Worm (Caenorhabditis elegans) whole organism, L4 larva: ENCODE measurements around the gene Y102A11A.1.

Experiments
- F37D6.2 ChIP-seq: sonication (generic microtip); optimal IDR thresholded peaks from 2 replicates; lab custom pipeline; 2016; ENCODE audit warnings: mild to moderate bottlenecking, missing genetic modification characterization, missing compliant biosample characterization
- F49E8.2 ChIP-seq: sonication (generic microtip); optimal IDR thresholded peaks from 2 replicates; lab custom pipeline; 2016; ENCODE audit warnings: missing compliant biosample characterization, mild to moderate bottlenecking, missing genetic modification characterization, borderline replicate concordance
- R02D3.7 ChIP-seq: fragments of 150-350 bp; sonication (generic microtip); optimal IDR thresholded peaks from 3 replicates; lab custom pipeline; 2014; ENCODE audit warnings: missing biosample characterization, missing genetic modification characterization
- Y48G9A.11 ChIP-seq: fragments of 200-800 bp; sonication (Bioruptor generic); IDR thresholded peaks from 2 replicates; pipeline ENCODE4 v1.3.6; 2022; ENCODE audit warnings: missing genetic modification reagents, missing genetic modification characterization, missing compliant biosample characterization
- Y5F2A.4 ChIP-seq: fragments of 200-800 bp; sonication (Bioruptor generic); optimal IDR thresholded peaks from 2 replicates; lab custom pipeline; 2018; ENCODE audit warnings: mild to moderate bottlenecking, missing genetic modification characterization, missing compliant biosample characterization
- ZK337.2 ChIP-seq: fragments of 200-800 bp; sonication (Bioruptor generic); IDR thresholded peaks from 2 replicates; pipeline ENCODE4 v1.3.6; 2022; ENCODE audit warnings: missing genetic modification reagents, missing genetic modification characterization, missing compliant biosample characterization
- aha-1 ChIP-seq: fragments of 150-350 bp; peaks from one replicate; lab custom pipeline; 2014; ENCODE audit warnings: missing biosample characterization, missing genetic modification characterization
- aly-2 ChIP-seq: sonication (generic microtip); optimal IDR thresholded peaks from 2 replicates; lab custom pipeline; 2018; ENCODE audit warnings: missing biosample characterization, missing genetic modification characterization
- arid-1 ChIP-seq: fragments of 200-800 bp; sonication (Bioruptor generic); conservative IDR thresholded peaks from 2 replicates; pipeline ENCODE4 v1.3.6; 2022; ENCODE audit warnings: missing genetic modification reagents, missing genetic modification characterization, missing compliant biosample characterization
- ceh-20 ChIP-seq: fragments of 200-800 bp; sonication (Bioruptor generic); IDR thresholded peaks from 2 replicates; pipeline ENCODE4 v1.3.6; 2022; ENCODE audit warnings: missing genetic modification reagents, missing genetic modification characterization, missing compliant biosample characterization
- ceh-32 ChIP-seq: sonication (generic microtip); optimal IDR thresholded peaks from 2 replicates; lab custom pipeline; 2016; ENCODE audit warnings: mild to moderate bottlenecking, missing genetic modification characterization, missing compliant biosample characterization; ENCODE audit not compliant: poor library complexity
- daf-16 ChIP-seq, 3 experiments: sonication (generic microtip); optimal IDR thresholded peaks; 2 replicates each; lab custom pipeline; 2016 to 2017; ENCODE audit warnings: missing genetic modification characterization in 3 of 3, missing genetic modification reagents in 3 of 3, mild to moderate bottlenecking in 2 of 3, missing compliant biosample characterization in 2 of 3, missing biosample characterization in 1 of 3, moderate library complexity in 1 of 3
- dmd-6 ChIP-seq: fragments of 200-800 bp; sonication (Bioruptor generic); IDR thresholded peaks from 2 replicates; pipeline ENCODE4 v1.3.6; 2022; ENCODE audit warnings: missing genetic modification reagents, missing genetic modification characterization, missing compliant biosample characterization
- dmd-9 ChIP-seq: fragments of 200-800 bp; sonication (Bioruptor generic); IDR thresholded peaks from 2 replicates; pipeline ENCODE4 v1.3.6; 2022; ENCODE audit warnings: missing genetic modification reagents, missing genetic modification characterization, missing compliant biosample characterization
- dpl-1 ChIP-seq: fragments of 150-350 bp; optimal IDR thresholded peaks from 2 replicates; lab custom pipeline; 2014; ENCODE audit warnings: missing biosample characterization, missing genetic modification reagents, missing genetic modification characterization
- egl-27 ChIP-seq: sonication (generic microtip); optimal IDR thresholded peaks from 3 replicates; lab custom pipeline; 2017; ENCODE audit warnings: missing biosample characterization, missing genetic modification reagents, missing genetic modification characterization
- egl-43 ChIP-seq: fragments of 200-800 bp; sonication (Bioruptor generic); IDR thresholded peaks from 2 replicates; pipeline ENCODE4 v1.3.6; 2022; ENCODE audit warnings: missing genetic modification reagents, missing genetic modification characterization, missing compliant biosample characterization
- fkh-10 ChIP-seq: fragments of 150-350 bp; optimal IDR thresholded peaks from 2 replicates; lab custom pipeline; 2014; ENCODE audit warnings: missing biosample characterization, missing genetic modification reagents, missing genetic modification characterization
- fos-1 ChIP-seq: fragments of 150-350 bp; optimal IDR thresholded peaks from 2 replicates; lab custom pipeline; 2014; ENCODE audit warnings: missing biosample characterization, missing genetic modification characterization
- hlh-30 ChIP-seq: sonication (generic microtip); optimal IDR thresholded peaks from 2 replicates; lab custom pipeline; 2017; ENCODE audit warnings: antibody characterized with exemption, mild to moderate bottlenecking, missing genetic modification characterization, missing compliant biosample characterization; ENCODE audit not compliant: insufficient read depth
- hmg-1.1 ChIP-seq: fragments of 200-800 bp; sonication (Bioruptor generic); IDR thresholded peaks from 2 replicates; pipeline ENCODE4 v1.3.6; 2022; ENCODE audit warnings: missing genetic modification reagents, missing genetic modification characterization, missing compliant biosample characterization
- jun-1 ChIP-seq: fragments of 150-350 bp; optimal IDR thresholded peaks from 2 replicates; lab custom pipeline; 2014; ENCODE audit warnings: missing biosample characterization, missing genetic modification reagents, missing genetic modification characterization
- lin-29 ChIP-seq: fragments of 200-800 bp; sonication (Bioruptor generic); IDR thresholded peaks from 2 replicates; pipeline ENCODE4 v1.3.6; 2022; ENCODE audit warnings: missing genetic modification reagents, missing genetic modification characterization, missing compliant biosample characterization
- lin-39 ChIP-seq: fragments of 150-350 bp; optimal IDR thresholded peaks from 2 replicates; lab custom pipeline; 2014; ENCODE audit warnings: missing biosample characterization, missing genetic modification reagents, missing genetic modification characterization
- madf-5 ChIP-seq, 2 experiments: fragments of 200-800 bp; sonication (Bioruptor generic); IDR thresholded peaks; 2 replicates each; pipeline ENCODE4 v1.3.6; 2022; ENCODE audit warnings: missing compliant biosample characterization in 2 of 2, missing genetic modification characterization in 2 of 2
- mdl-1 ChIP-seq, 2 experiments: fragments of 150-350 bp in 1 of 2; sonication (generic microtip) in 1 of 2; optimal IDR thresholded peaks; 2 replicates each; lab custom pipeline; 2014 to 2017; ENCODE audit warnings: missing biosample characterization in 2 of 2, missing genetic modification characterization in 2 of 2
- mep-1 ChIP-seq: fragments of 150-350 bp; sonication (generic microtip); optimal IDR thresholded peaks from 3 replicates; lab custom pipeline; 2014; ENCODE audit warnings: missing biosample characterization, missing genetic modification characterization
- mes-2 ChIP-seq: sonication (generic microtip); optimal IDR thresholded peaks from 2 replicates; lab custom pipeline; 2016; ENCODE audit warnings: missing genotype, mild to moderate bottlenecking, missing genetic modification characterization, missing compliant biosample characterization; ENCODE audit not compliant: poor library complexity, severe bottlenecking
- nhr-11 ChIP-seq: fragments of 150-350 bp; optimal IDR thresholded peaks from 2 replicates; lab custom pipeline; 2014; ENCODE audit warnings: missing biosample characterization, missing genetic modification characterization
- nhr-28 ChIP-seq: fragments of 150-350 bp; optimal IDR thresholded peaks from 2 replicates; lab custom pipeline; 2014; ENCODE audit warnings: missing biosample characterization, missing genetic modification characterization
- nhr-42 ChIP-seq: fragments of 200-800 bp; sonication (Bioruptor generic); IDR thresholded peaks from 2 replicates; pipeline ENCODE4 v1.3.6; 2022; ENCODE audit warnings: missing genetic modification characterization, missing compliant biosample characterization
- nhr-6 ChIP-seq: fragments of 150-350 bp; optimal IDR thresholded peaks from 2 replicates; lab custom pipeline; 2014; ENCODE audit warnings: missing biosample characterization, missing genetic modification characterization
- nhr-77 ChIP-seq: fragments of 150-350 bp; optimal IDR thresholded peaks from 2 replicates; lab custom pipeline; 2014; ENCODE audit warnings: missing biosample characterization, missing genetic modification characterization
- pha-4 ChIP-seq, 2 experiments: fragments of 150-350 bp in 1 of 2; fragments of 200-800 bp in 1 of 2; sonication (Bioruptor generic) in 1 of 2; IDR thresholded peaks in 1 of 2; optimal IDR thresholded peaks in 1 of 2; 2 replicates each; pipeline versions ENCODE4 v1.3.6 to Lab custom; 2014 to 2022; ENCODE audit warnings: missing genetic modification characterization in 2 of 2, missing genetic modification reagents in 2 of 2, missing biosample characterization in 1 of 2, missing compliant biosample characterization in 1 of 2
- php-3 ChIP-seq: fragments of 200-800 bp; sonication (Bioruptor generic); IDR thresholded peaks from 2 replicates; pipeline ENCODE4 v1.3.6; 2022; ENCODE audit warnings: missing genetic modification reagents, missing genetic modification characterization, missing compliant biosample characterization
- pqm-1 ChIP-seq: sonication (generic microtip); optimal IDR thresholded peaks from 2 replicates; lab custom pipeline; 2017; ENCODE audit warnings: missing biosample characterization, missing genetic modification characterization
- rbr-2 ChIP-seq: sonication (generic microtip); optimal IDR thresholded peaks from 2 replicates; lab custom pipeline; 2016; ENCODE audit warnings: missing genotype, missing genetic modification characterization, missing compliant biosample characterization
- snpc-1.2 ChIP-seq: fragments of 200-800 bp; sonication (Bioruptor generic); IDR thresholded peaks from 2 replicates; pipeline ENCODE4 v1.3.6; 2022; ENCODE audit warnings: missing genetic modification reagents, missing genetic modification characterization, missing compliant biosample characterization
- spr-3 ChIP-seq: fragments of 200-800 bp; sonication (Bioruptor generic); optimal IDR thresholded peaks from 2 replicates; lab custom pipeline; 2018; ENCODE audit warnings: mild to moderate bottlenecking, missing genetic modification characterization, missing compliant biosample characterization
- tag-97 ChIP-seq: fragments of 200-800 bp; sonication (Bioruptor generic); IDR thresholded peaks from 2 replicates; pipeline ENCODE4 v1.3.6; 2022; ENCODE audit warnings: missing genetic modification characterization, missing compliant biosample characterization
- tra-1 ChIP-seq: fragments of 200-800 bp; sonication (Bioruptor generic); IDR thresholded peaks from 2 replicates; pipeline ENCODE4 v1.3.6; 2022; ENCODE audit warnings: missing genetic modification reagents, missing genetic modification characterization, missing compliant biosample characterization
- unc-62 ChIP-seq, 3 experiments: fragments of 150-350 bp in 1 of 3; sonication (generic microtip); optimal IDR thresholded peaks in 2 of 3; peaks in 1 of 3; 1 replicate in 1 of 3; 2 replicates in 2 of 3; lab custom pipeline; 2014 to 2017; ENCODE audit warnings: missing biosample characterization in 3 of 3, missing genetic modification characterization in 3 of 3, missing genetic modification reagents in 3 of 3, missing genotype in 1 of 3
- vab-7 ChIP-seq: fragments of 200-800 bp; sonication (Bioruptor generic); IDR thresholded peaks from 2 replicates; pipeline ENCODE4 v1.3.6; 2022; ENCODE audit warnings: missing genetic modification reagents, missing genetic modification characterization, missing compliant biosample characterization
- zfp-3 ChIP-seq: fragments of 200-800 bp; sonication (Bioruptor generic); conservative IDR thresholded peaks from 2 replicates; pipeline ENCODE4 v1.3.6; 2022; ENCODE audit warnings: missing genetic modification reagents, missing genetic modification characterization, missing compliant biosample characterization
- zip-2 ChIP-seq: fragments of 150-350 bp; optimal IDR thresholded peaks from 2 replicates; lab custom pipeline; 2014; ENCODE audit warnings: missing biosample characterization, missing genetic modification characterization
- ztf-7 ChIP-seq: fragments of 150-350 bp; optimal IDR thresholded peaks from 2 replicates; lab custom pipeline; 2014; ENCODE audit warnings: missing biosample characterization, missing genetic modification characterization

Gene Y102A11A.1

ce11 chrX:2071392-2072001 is 19.9 kb downstream of the Y102A11A.1 start (continued):
- TF ChIP-seq pha-4 (GFP tag; IDR thresholded peaks at IDR 0.05; lab: Robert Waterston, UW) (no peak), pha-4 (tag; optimal IDR thresholded peaks at IDR 0.05; lab: Kevin White, UChicago) (peak; percentile 25), F37D6.2 (tag; lab: Kevin White, UChicago) (peak; percentile 44), spr-3 (GFP tag; lab: Kevin White, UChicago) (no peak), madf-5 (GFP tag; IDR thresholded peaks at IDR 0.05; lab: Robert Waterston, UW) (no peak), hmg-1.1 (GFP tag; lab: Robert Waterston, UW) (peak; percentile 76), mdl-1 (tag; optimal IDR thresholded peaks at IDR 0.05; lab: Kevin White, UChicago) (peak; percentile 65 to 79), vab-7 (GFP tag; lab: Robert Waterston, UW) (0 out of 2 replicates have a peak, but pooled peaks have one; percentile 9), hlh-30 (tag; lab: Kevin White, UChicago) (peak; percentile 98), nhr-11 (peak; percentile 62), daf-16 (GFP tag; optimal IDR thresholded peaks at IDR 0.05; lab: Kevin White, UChicago) (peak in 1 of 2 experiments; percentile 32), daf-16 (tag; optimal IDR thresholded peaks at IDR 0.05; lab: Kevin White, UChicago) (peak; percentile 95), rbr-2 (tag; lab: Kevin White, UChicago) (peak; percentile 61), snpc-1.2 (GFP tag; lab: Robert Waterston, UW) (no peak), mep-1 (tag; lab: Kevin White, UChicago) (peak; percentile 85), fkh-10 (GFP tag; lab: Kevin White, UChicago) (peak; percentile 17), nhr-77 (tag; lab: Kevin White, UChicago) (no peak), R02D3.7 (tag; lab: Kevin White, UChicago) (no peak), lin-39 (no peak), pqm-1 (tag; lab: Kevin White, UChicago) (peak; percentile 0), F49E8.2 (tag; lab: Kevin White, UChicago) (no peak), nhr-6 (peak; percentile 17), ceh-32 (tag; lab: Kevin White, UChicago) (no peak), dpl-1 (peak; percentile 40), aly-2 (no peak), mes-2 (tag; lab: Kevin White, UChicago) (peak; percentile 64), ztf-7 (tag; lab: Kevin White, UChicago) (no peak), dmd-6 (GFP tag; lab: Robert Waterston, UW) (peak; percentile 81), fos-1 (tag; lab: Kevin White, UChicago) (no peak), php-3 (GFP tag; lab: Robert Waterston, UW) (peak; percentile 55; the same call in 1 of the 2 replicates), tag-97 (GFP tag; lab: Robert Waterston, UW) (no peak), nhr-42 (GFP tag; lab: Robert Waterston, UW) (peak; percentile 63; the same call in 1 of the 2 replicates), nhr-28 (tag; lab: Kevin White, UChicago) (peak; percentile 42)

DNA sequence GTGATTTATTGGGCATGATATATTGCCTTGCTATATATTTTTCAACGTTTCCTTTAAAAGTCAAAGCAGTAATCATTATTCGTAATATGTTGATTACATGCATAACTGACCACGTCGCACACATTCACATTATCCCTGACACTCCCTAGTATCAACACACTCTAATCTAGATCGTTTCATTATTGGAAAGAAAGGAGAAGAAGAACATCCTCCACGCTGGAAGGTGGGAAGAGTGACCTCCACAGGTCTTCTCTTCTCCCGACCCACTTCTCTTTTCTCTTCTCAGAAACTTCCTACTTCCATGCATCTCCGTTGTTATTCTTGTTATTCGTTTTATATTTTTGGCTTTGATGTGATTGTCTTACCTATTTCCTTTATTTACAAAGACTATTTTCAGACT is 22.4 kb downstream of the Y102A11A.1 start, which contains the start of gene txdc-12.2:
Gene txdc-12.2, plus strand, starts transcription at position 396 of the 400 bp plus-strand sequence.
- TF ChIP-seq tra-1 (GFP tag; lab: Robert Waterston, UW) (no peak), lin-29 (GFP tag; lab: Robert Waterston, UW) (no peak), Y48G9A.11 (GFP tag; lab: Robert Waterston, UW) (no peak), aly-2 (no peak), aha-1 (tag; lab: Kevin White, UChicago) (no peak), egl-43 (GFP tag; lab: Robert Waterston, UW) (no peak), hlh-30 (tag; lab: Kevin White, UChicago) (peak; percentile 10), Y5F2A.4 (GFP tag; lab: Kevin White, UChicago) (no peak), ceh-20 (GFP tag; lab: Robert Waterston, UW) (no peak), nhr-28 (tag; lab: Kevin White, UChicago) (peak; percentile 21), pqm-1 (tag; lab: Kevin White, UChicago) (no peak), mep-1 (tag; lab: Kevin White, UChicago) (no peak), ZK337.2 (GFP tag; lab: Robert Waterston, UW) (no peak), nhr-42 (GFP tag; lab: Robert Waterston, UW) (no peak), nhr-77 (tag; lab: Kevin White, UChicago) (no peak), arid-1 (GFP tag; lab: Robert Waterston, UW) (no peak), unc-62 (GFP tag; optimal IDR thresholded peaks at IDR 0.05 in 1 of 2; lab: Kevin White, UChicago) (peak in 1 of 2 experiments; percentile 90), unc-62 (tag; optimal IDR thresholded peaks at IDR 0.05; lab: Kevin White, UChicago) (no peak), daf-16 (GFP tag; optimal IDR thresholded peaks at IDR 0.05; lab: Kevin White, UChicago) (no peak), daf-16 (tag; optimal IDR thresholded peaks at IDR 0.05; lab: Kevin White, UChicago) (no peak), zfp-3 (GFP tag; lab: Robert Waterston, UW) (no peak), jun-1 (tag; lab: Kevin White, UChicago) (no peak), R02D3.7 (tag; lab: Kevin White, UChicago) (no peak), egl-27 (no peak), zip-2 (no peak), dmd-9 (GFP tag; lab: Robert Waterston, UW) (no peak)
